Fruit fly (Drosophila melanogaster): Measurements from ENCODE around the gene nebu.

The nebu gene

DNA sequence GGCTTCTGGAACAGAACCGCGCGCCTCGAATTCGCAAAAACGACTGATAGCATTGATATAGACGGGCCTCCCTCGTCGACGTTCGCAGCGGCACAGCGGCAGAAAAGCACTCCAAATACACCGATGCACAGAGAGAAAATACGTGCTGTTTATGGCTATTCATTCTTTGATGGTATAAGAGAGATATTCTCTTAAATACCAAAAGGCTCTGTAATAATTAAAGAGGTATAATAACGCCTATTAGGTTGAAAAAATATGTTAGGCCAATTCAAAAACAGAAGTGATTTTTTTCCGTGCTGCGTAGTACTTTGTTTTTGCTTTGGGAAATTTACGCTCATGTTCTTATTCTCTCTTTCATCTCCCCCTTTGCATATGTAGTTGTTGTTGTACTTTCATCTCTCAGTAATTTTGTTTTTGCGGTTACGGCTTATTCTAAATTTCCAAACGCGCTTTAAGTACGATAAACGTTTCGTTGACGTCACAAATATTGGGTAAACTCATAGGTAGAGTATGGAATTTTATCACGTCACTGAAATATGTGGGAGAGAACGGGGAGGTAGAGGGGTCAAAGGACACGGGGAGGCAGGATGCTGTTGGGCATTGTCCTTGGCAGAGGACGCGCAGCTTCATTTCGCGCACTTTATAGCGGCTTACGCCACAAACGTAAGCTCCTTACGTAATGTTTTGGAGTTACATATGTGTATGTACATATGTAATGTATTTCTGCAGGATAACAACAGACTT, at the start of gene nebu (continued):
- peak; percentile 26 for TF ChIP-seq CG8290 (GFP tag; optimal IDR thresholded peaks at IDR 0.05)
- TF ChIP-seq CG8290 (tag; optimal IDR thresholded peaks at IDR 0.05) = peak in 1 of 2 experiments; percentile 98
- peak; percentile 95 for TF ChIP-seq CG7372 (GFP tag; IDR thresholded peaks at IDR 0.05)
- peak; percentile 94; the same call in 2 of the 3 replicates for TF ChIP-seq ase (GFP tag; IDR thresholded peaks at IDR 0.05)
- peak; percentile 92 for TF ChIP-seq CG17829 (tag; optimal IDR thresholded peaks at IDR 0.05)
- TF ChIP-seq CG11085 (GFP tag; IDR thresholded peaks at IDR 0.05) = no peak; the same call in 1 of the 2 replicates
- TF ChIP-seq Usf (GFP tag; optimal IDR thresholded peaks at IDR 0.05) = peak; percentile 92
- TF ChIP-seq Spps (tag; optimal IDR thresholded peaks at IDR 0.05) = peak; percentile 69
- TF ChIP-seq exex (tag; optimal IDR thresholded peaks at IDR 0.05) = peak; percentile 83
- peak; percentile 96 for TF ChIP-seq Awh (GFP tag; IDR thresholded peaks at IDR 0.05)
- peak; percentile 98 for TF ChIP-seq Meics (GFP tag; optimal IDR thresholded peaks at IDR 0.05)
- TF ChIP-seq CG15514 (GFP tag; optimal IDR thresholded peaks at IDR 0.05) = peak; percentile 93
- TF ChIP-seq ara (GFP tag; IDR thresholded peaks at IDR 0.05) = no peak; the same call in 1 of the 2 replicates
- TF ChIP-seq CG15479 (GFP tag; optimal IDR thresholded peaks at IDR 0.05) = no peak
- TF ChIP-seq gt (GFP tag; IDR thresholded peaks at IDR 0.05) = no peak; the same call in none of the 2 replicates
- TF ChIP-seq corto (GFP tag; optimal IDR thresholded peaks at IDR 0.05) = peak; percentile 98
- TF ChIP-seq Dfd (GFP tag; optimal IDR thresholded peaks at IDR 0.05) = peak in 1 of 2 experiments; percentile 76
- peak; percentile 81 for TF ChIP-seq Jarid2 (GFP tag; optimal IDR thresholded peaks at IDR 0.05)
- peak; percentile 94 for TF ChIP-seq Dad (GFP tag; optimal IDR thresholded peaks at IDR 0.05)
- TF ChIP-seq chm (GFP tag; IDR thresholded peaks at IDR 0.05) = peak; percentile 95; the same call in 1 of the 2 replicates
- peak; percentile 89 for TF ChIP-seq gcm (GFP tag; optimal IDR thresholded peaks at IDR 0.05)
- no peak for TF ChIP-seq usp (GFP tag; optimal IDR thresholded peaks at IDR 0.05)
- TF ChIP-seq CG14014 (GFP tag; IDR thresholded peaks at IDR 0.05) = peak; percentile 98
- TF ChIP-seq lov (optimal IDR thresholded peaks at IDR 0.05) = no peak
- peak; percentile 88 for TF ChIP-seq lov (GFP tag; IDR thresholded peaks at IDR 0.05)
- peak; percentile 95 for TF ChIP-seq Oli (tag; optimal IDR thresholded peaks at IDR 0.05)
- TF ChIP-seq CG15073 (GFP tag; optimal IDR thresholded peaks at IDR 0.05) = peak; percentile 62
- peak; percentile 95 for TF ChIP-seq CG17328 (GFP tag; IDR thresholded peaks at IDR 0.05)
- peak; percentile 92 to 95 for TF ChIP-seq chif (GFP tag; optimal IDR thresholded peaks at IDR 0.05)
- peak; percentile 96 for TF ChIP-seq CG34422 (GFP tag; IDR thresholded peaks at IDR 0.05)
- TF ChIP-seq Hr51 (GFP tag; optimal IDR thresholded peaks at IDR 0.05) = peak; percentile 95 to 96
- peak; percentile 61 for TF ChIP-seq crol (GFP tag; IDR thresholded peaks at IDR 0.05)
- peak; percentile 96 for TF ChIP-seq HLH3B (GFP tag; IDR thresholded peaks at IDR 0.05)
- TF ChIP-seq CG11696 (GFP tag; IDR thresholded peaks at IDR 0.05) = peak; percentile 83
- peak; percentile 97 for TF ChIP-seq ind (GFP tag; optimal IDR thresholded peaks at IDR 0.05)
- peak; percentile 98 for TF ChIP-seq caup (GFP tag; optimal IDR thresholded peaks at IDR 0.05; ENCODE audit: severe bottlenecking)
- peak; percentile 99 for TF ChIP-seq slbo (GFP tag; IDR thresholded peaks at IDR 0.05)
- TF ChIP-seq Doc2 (GFP tag; IDR thresholded peaks at IDR 0.05) = no peak
- no peak for TF ChIP-seq yki (optimal IDR thresholded peaks at IDR 0.05)
- TF ChIP-seq p53 (GFP tag; optimal IDR thresholded peaks at IDR 0.05) = peak; percentile 90
- TF ChIP-seq Eip74EF (GFP tag; optimal IDR thresholded peaks at IDR 0.05) = peak in 1 of 2 experiments; percentile 88
- TF ChIP-seq bigmax (GFP tag; optimal IDR thresholded peaks at IDR 0.05) = peak; percentile 22
- TF ChIP-seq CG34224 (GFP tag; IDR thresholded peaks at IDR 0.05; ENCODE audit: partially characterized antibody) = no peak
- no peak; the same call in 1 of the 2 replicates for TF ChIP-seq ap (GFP tag; IDR thresholded peaks at IDR 0.05)
- no peak for TF ChIP-seq dan (GFP tag; IDR thresholded peaks at IDR 0.05)
- TF ChIP-seq sisA (GFP tag; IDR thresholded peaks at IDR 0.05) = peak; percentile 96
- no peak for TF ChIP-seq CG14860 (GFP tag; IDR thresholded peaks at IDR 0.05; ENCODE audit: partially characterized antibody)
- TF ChIP-seq HmgZ (tag; optimal IDR thresholded peaks at IDR 0.05) = peak; percentile 98
- no peak for TF ChIP-seq tll (GFP tag; optimal IDR thresholded peaks at IDR 0.05)
- peak; percentile 92 for TF ChIP-seq slp2 (GFP tag; optimal IDR thresholded peaks at IDR 0.05)
